Fruit fly (Drosophila melanogaster) whole organism, embryonic: Measurements from ENCODE around the gene CG45002.

Source experiments
- CG11504 ChIP-seq: fragments of 200-800 bp; sonication (Bioruptor generic); optimal IDR thresholded peaks from 3 replicates; lab custom pipeline; 2019; ENCODE audit warnings: missing biosample characterization, mild to moderate bottlenecking, missing genetic modification characterization, moderate library complexity
- CG14667 ChIP-seq: fragments of 200-800 bp; sonication (Bioruptor generic); IDR thresholded peaks from 2 replicates; pipeline ENCODE4 v1.3.6; 2022; ENCODE audit warnings: missing biosample characterization, missing genetic modification characterization
- CG14710 ChIP-seq: fragments of 200-800 bp; sonication (Bioruptor generic); optimal IDR thresholded peaks from 3 replicates; lab custom pipeline; 2019; ENCODE audit warnings: missing biosample characterization, mild to moderate bottlenecking, missing genetic modification characterization, moderate library complexity
- CG14860 ChIP-seq: fragments of 200-800 bp; sonication (Bioruptor generic); IDR thresholded peaks from 3 replicates; pipeline ENCODE4 v1.3.6; 2022; ENCODE audit warnings: missing biosample characterization, missing genetic modification characterization; ENCODE audit not compliant: partially characterized antibody
- CG16815 ChIP-seq: fragments of 200-800 bp; sonication (Bioruptor generic); optimal IDR thresholded peaks from 3 replicates; lab custom pipeline; 2017; ENCODE audit warnings: missing biosample characterization, mild to moderate bottlenecking, missing genetic modification characterization
- CG16863 ChIP-seq: fragments of 200-800 bp; sonication (Bioruptor generic); optimal IDR thresholded peaks from 3 replicates; lab custom pipeline; 2016; ENCODE audit warnings: missing biosample characterization, missing genetic modification characterization
- CG17328 ChIP-seq: fragments of 200-800 bp; sonication (Bioruptor generic); IDR thresholded peaks from 2 replicates; pipeline ENCODE4 v1.3.6; 2022; ENCODE audit warnings: missing biosample characterization, missing genetic modification characterization
- CG17361 ChIP-seq: fragments of 200-800 bp; sonication (Bioruptor generic); IDR thresholded peaks from 3 replicates; pipeline ENCODE4 v1.3.6; 2022; ENCODE audit warnings: missing biosample characterization, missing genetic modification characterization
- CG18262 ChIP-seq: fragments of 200-800 bp; optimal IDR thresholded peaks from 3 replicates; lab custom pipeline; 2019; ENCODE audit warnings: missing biosample characterization, mild to moderate bottlenecking, missing genetic modification characterization, moderate library complexity
- CG18619 ChIP-seq: fragments of 200-800 bp; sonication (Bioruptor generic); optimal IDR thresholded peaks from 3 replicates; lab custom pipeline; 2017; ENCODE audit warnings: missing biosample characterization, mild to moderate bottlenecking, missing genetic modification characterization
- CG2199 ChIP-seq: fragments of 200-800 bp; sonication (Bioruptor generic); IDR thresholded peaks from 3 replicates; pipeline ENCODE4 v1.3.6; 2022; ENCODE audit warnings: missing biosample characterization, missing genetic modification characterization
- CG2889 ChIP-seq: fragments of 200-800 bp; sonication (Bioruptor generic); IDR thresholded peaks from 3 replicates; pipeline ENCODE4 v1.3.6; 2022; ENCODE audit warnings: missing biosample characterization, missing genetic modification characterization
- CG30403 ChIP-seq: fragments of 200-800 bp; sonication (Bioruptor generic); optimal IDR thresholded peaks from 3 replicates; lab custom pipeline; 2016; ENCODE audit warnings: missing biosample characterization, missing genetic modification characterization
- CG4360 ChIP-seq: fragments of 200-800 bp; sonication (Bioruptor generic); IDR thresholded peaks from 2 replicates; pipeline ENCODE4 v1.3.6; 2022; ENCODE audit warnings: missing biosample characterization, missing genetic modification characterization
- CG4424 ChIP-seq: fragments of 200-800 bp; sonication (Bioruptor generic); optimal IDR thresholded peaks from 3 replicates; lab custom pipeline; 2016; ENCODE audit warnings: missing biosample characterization, missing genetic modification characterization
- CG4617 ChIP-seq: fragments of 200-800 bp; sonication (Bioruptor generic); optimal IDR thresholded peaks from 3 replicates; lab custom pipeline; 2016; ENCODE audit warnings: missing biosample characterization, missing genetic modification characterization, borderline replicate concordance
- CG4820 ChIP-seq: fragments of 200-800 bp; sonication (Bioruptor generic); optimal IDR thresholded peaks from 3 replicates; lab custom pipeline; 2016; ENCODE audit warnings: missing biosample characterization, missing genetic modification characterization
- CG6272 ChIP-seq: fragments of 200-800 bp; sonication (Bioruptor generic); IDR thresholded peaks from 2 replicates; pipeline ENCODE4 v1.3.6; 2022; ENCODE audit warnings: missing biosample characterization, missing genetic modification characterization
- CG6791 ChIP-seq: fragments of 200-800 bp; sonication (Bioruptor generic); IDR thresholded peaks from 3 replicates; pipeline ENCODE4 v1.3.6; 2022; ENCODE audit warnings: missing biosample characterization, missing genetic modification characterization; ENCODE audit not compliant: partially characterized antibody
- CG7556 ChIP-seq: fragments of 200-800 bp; sonication (Bioruptor generic); optimal IDR thresholded peaks from 2 replicates; lab custom pipeline; 2017; ENCODE audit warnings: missing biosample characterization, mild to moderate bottlenecking, missing genetic modification characterization
- CG7745 ChIP-seq: fragments of 200-800 bp; sonication (Bioruptor generic); optimal IDR thresholded peaks from 2 replicates; lab custom pipeline; 2018; ENCODE audit warnings: missing biosample characterization, mild to moderate bottlenecking, missing genetic modification characterization, moderate library complexity
- CG7839 ChIP-seq: fragments of 200-800 bp; sonication (Bioruptor generic); optimal IDR thresholded peaks from 3 replicates; lab custom pipeline; 2018; ENCODE audit warnings: missing biosample characterization, mild to moderate bottlenecking, missing genetic modification characterization, moderate library complexity
- CG8290 ChIP-seq, 3 experiments: fragments of 200-800 bp; sonication (Bioruptor generic); optimal IDR thresholded peaks; 2 replicates each; lab custom pipeline; 2016 to 2019; ENCODE audit warnings: missing biosample characterization in 3 of 3, missing genetic modification characterization in 3 of 3, mild to moderate bottlenecking in 2 of 3, moderate library complexity in 1 of 3
- Med ChIP-seq: fragments of 200-800 bp; sonication (Bioruptor generic); peaks from one replicate; lab custom pipeline; 2016; ENCODE audit warnings: missing biosample characterization, missing genetic modification characterization, mild to moderate bottlenecking, inconsistent platforms, moderate library complexity
- Mrtf ChIP-seq: fragments of 200-800 bp; sonication (Bioruptor generic); IDR thresholded peaks from 3 replicates; pipeline ENCODE4 v1.3.6; 2022; ENCODE audit warnings: missing biosample characterization, missing genetic modification characterization
- NFAT ChIP-seq: fragments of 200-800 bp; sonication (Bioruptor generic); IDR thresholded peaks from 2 replicates; pipeline ENCODE4 v1.3.6; 2022; ENCODE audit warnings: missing biosample characterization, missing genetic modification characterization
- NK7.1 ChIP-seq: fragments of 200-800 bp; sonication (Bioruptor generic); optimal IDR thresholded peaks from 3 replicates; lab custom pipeline; 2016; ENCODE audit warnings: missing biosample characterization, missing genetic modification characterization
- NfI ChIP-seq: fragments of 200-800 bp; sonication (Bioruptor generic); optimal IDR thresholded peaks from 3 replicates; lab custom pipeline; 2018; ENCODE audit warnings: missing biosample characterization, mild to moderate bottlenecking, missing genetic modification characterization, moderate library complexity
- Sin3A ChIP-seq: fragments of >200 bp; optimal IDR thresholded peaks from 2 replicates; lab custom pipeline; 2018
- Sox100B ChIP-seq: fragments of 200-800 bp; sonication (Bioruptor generic); optimal IDR thresholded peaks from 3 replicates; lab custom pipeline; 2018; ENCODE audit warnings: missing biosample characterization, mild to moderate bottlenecking, missing genetic modification characterization
- Tbp ChIP-seq: fragments of >200 bp; optimal IDR thresholded peaks from 2 replicates; lab custom pipeline; 2018; ENCODE audit warnings: missing biosample characterization, missing genetic modification characterization
- dpn ChIP-seq, 2 experiments: fragments of 200-800 bp; sonication (Bioruptor generic); optimal IDR thresholded peaks; 3 replicates each; lab custom pipeline; 2016; ENCODE audit warnings: missing biosample characterization in 2 of 2, missing genetic modification characterization in 2 of 2
- eve ChIP-seq, 2 experiments: fragments of >200 bp; optimal IDR thresholded peaks; 2 replicates each; lab custom pipeline; 2017; ENCODE audit warnings: missing biosample characterization in 2 of 2, missing genetic modification characterization in 2 of 2
- gcm ChIP-seq: fragments of 200-800 bp; sonication (Bioruptor generic); optimal IDR thresholded peaks from 2 replicates; lab custom pipeline; 2019; ENCODE audit warnings: missing biosample characterization, mild to moderate bottlenecking, missing genetic modification characterization, moderate library complexity
- gem ChIP-seq: fragments of 200-800 bp; sonication (Bioruptor generic); optimal IDR thresholded peaks from 2 replicates; lab custom pipeline; 2019; ENCODE audit warnings: missing biosample characterization, mild to moderate bottlenecking, missing genetic modification characterization, moderate library complexity
- lola ChIP-seq, 3 experiments: fragments of >200 bp in 2 of 3; fragments of 200-800 bp in 1 of 3; sonication (Bioruptor generic) in 1 of 3; optimal IDR thresholded peaks; 2 replicates each; lab custom pipeline; 2017 to 2019; ENCODE audit warnings: missing biosample characterization in 3 of 3, missing genetic modification characterization in 3 of 3, mild to moderate bottlenecking in 1 of 3, moderate library complexity in 1 of 3
- phol ChIP-seq: fragments of 200-800 bp; sonication (Bioruptor generic); optimal IDR thresholded peaks from 3 replicates; lab custom pipeline; 2018; ENCODE audit warnings: missing biosample characterization, mild to moderate bottlenecking, missing genetic modification characterization, moderate library complexity
- row ChIP-seq: fragments of 200-800 bp; sonication (Bioruptor generic); IDR thresholded peaks from 3 replicates; pipeline ENCODE4 v1.3.6; 2022; ENCODE audit warnings: missing biosample characterization, missing genetic modification characterization
- sc ChIP-seq, 3 experiments: fragments of >200 bp in 2 of 3; fragments of 200-800 bp in 1 of 3; sonication (Bioruptor generic) in 1 of 3; optimal IDR thresholded peaks; 2 replicates in 2 of 3; 3 replicates in 1 of 3; lab custom pipeline; 2017; ENCODE audit warnings: mild to moderate bottlenecking in 1 of 3, missing biosample characterization in 1 of 3, missing genetic modification characterization in 1 of 3, missing genetic modification reagents in 1 of 3
- sens ChIP-seq: fragments of 200-800 bp; sonication (Bioruptor generic); peaks from one replicate; lab custom pipeline; 2016; ENCODE audit warnings: missing biosample characterization, missing genetic modification characterization
- sisA ChIP-seq: fragments of 200-800 bp; sonication (Bioruptor generic); IDR thresholded peaks from 2 replicates; pipeline ENCODE4 v1.3.6; 2022; ENCODE audit warnings: missing biosample characterization, missing genetic modification characterization
- slbo ChIP-seq: fragments of 200-800 bp; sonication (Bioruptor generic); IDR thresholded peaks from 2 replicates; pipeline ENCODE4 v1.3.6; 2022; ENCODE audit warnings: missing biosample characterization, missing genetic modification characterization
- tio ChIP-seq: fragments of 200-800 bp; sonication (Bioruptor generic); optimal IDR thresholded peaks from 2 replicates; lab custom pipeline; 2017; ENCODE audit warnings: missing biosample characterization, missing genetic modification characterization, inconsistent platforms
- ttk ChIP-seq: fragments of 200-800 bp; sonication (Bioruptor generic); IDR thresholded peaks from 2 replicates; pipeline ENCODE4 v2.1.2; 2022; ENCODE audit warnings: missing biosample characterization, missing genetic modification characterization
- tx ChIP-seq: fragments of 200-800 bp; sonication (Bioruptor generic); optimal IDR thresholded peaks from 2 replicates; lab custom pipeline; 2016; ENCODE audit warnings: missing biosample characterization, missing genetic modification characterization

The CG45002 gene

DNA sequence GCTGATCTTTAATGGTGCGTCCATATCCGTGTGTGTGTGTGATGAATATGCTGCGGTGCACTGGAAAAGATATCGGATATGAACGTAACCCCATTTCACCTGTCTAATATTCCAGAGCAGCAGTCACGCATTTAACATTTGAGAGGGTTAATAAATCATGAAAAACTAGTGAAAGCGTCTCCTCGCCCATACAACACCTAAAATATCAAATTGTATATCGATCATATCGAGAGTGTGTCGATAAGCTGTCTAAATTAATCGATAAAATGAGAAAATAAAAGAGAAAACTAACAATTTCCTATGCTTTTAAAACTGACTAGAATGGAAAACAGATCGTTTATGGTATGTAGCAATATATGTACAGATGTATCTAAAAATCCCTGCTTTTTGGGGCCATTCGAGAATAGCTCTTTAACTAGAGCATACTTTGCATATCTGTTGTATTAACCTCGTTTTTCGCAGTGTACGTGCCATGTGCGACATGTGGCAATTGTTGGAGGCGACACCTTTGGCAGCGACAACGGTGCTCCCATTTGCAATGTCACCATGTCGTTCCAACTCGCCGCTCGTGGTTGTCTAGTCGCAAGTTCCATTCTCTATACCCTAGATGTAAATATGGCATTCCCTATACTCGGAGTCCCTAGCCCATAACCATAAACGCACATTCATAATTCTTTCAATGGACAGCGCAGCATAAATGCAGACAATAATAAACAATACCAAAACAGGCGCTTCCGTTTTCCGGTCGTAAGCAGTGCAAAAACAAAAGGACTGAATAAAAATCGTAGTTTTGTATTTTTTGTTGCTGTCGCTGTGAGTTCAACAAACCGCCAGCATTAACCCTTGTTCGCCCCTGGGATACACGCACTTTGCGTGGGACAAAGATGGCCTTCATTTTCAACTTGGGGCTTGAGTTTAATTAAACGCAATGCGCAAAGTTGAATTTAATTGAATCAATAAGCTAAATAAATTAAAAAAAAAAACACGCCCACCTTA is 45.7 kb upstream of the CG45002 start (continued):
- no peak for TF ChIP-seq sc (optimal IDR thresholded peaks at IDR 0.05; lab: Kevin White, UChicago)
- peak; percentile 30 for TF ChIP-seq sc (GFP tag; optimal IDR thresholded peaks at IDR 0.05; lab: Kevin White, UChicago)
- peak; percentile 32 for TF ChIP-seq CG4424 (GFP tag; lab: Kevin White, UChicago)
- peak; percentile 45; the same call in 1 of the 3 replicates for TF ChIP-seq CG17361 (GFP tag; lab: Robert Waterston, UW)
- TF ChIP-seq CG4820 (GFP tag; lab: Kevin White, UChicago): peak; percentile 23
- TF ChIP-seq CG2199: 0 out of 3 replicates have a peak, but pooled peaks have one; percentile 42
- TF ChIP-seq tio (GFP tag; lab: Kevin White, UChicago): peak; percentile 16
- TF ChIP-seq CG7556: peak; percentile 13
- no peak for TF ChIP-seq CG14710 (tag; lab: Kevin White, UChicago)
- no peak for TF ChIP-seq slbo (GFP tag; lab: Robert Waterston, UW)
- peak; percentile 22 for TF ChIP-seq CG7839 (tag; lab: Kevin White, UChicago)
- TF ChIP-seq ttk (GFP tag; lab: Robert Waterston, UW): no peak
- TF ChIP-seq CG16863: peak; percentile 3
- peak; percentile 36 for TF ChIP-seq Med (GFP tag; lab: Kevin White, UChicago)
- TF ChIP-seq phol (tag; lab: Kevin White, UChicago): peak; percentile 49
- no peak for TF ChIP-seq dpn (GFP tag; optimal IDR thresholded peaks at IDR 0.05; lab: Kevin White, UChicago)
- 0 out of 3 replicates have a peak, but pooled peaks have one; percentile 12 for TF ChIP-seq row (GFP tag; lab: Robert Waterston, UW)
- TF ChIP-seq lola (GFP tag; optimal IDR thresholded peaks at IDR 0.05; lab: Kevin White, UChicago): peak in 1 of 3 experiments; percentile 13
- peak; percentile 11 for TF ChIP-seq Sox100B (GFP tag; lab: Kevin White, UChicago)

dm6 chrX:17111274-17111673 is 44.7 kb upstream of the CG45002 start:
- TF ChIP-seq CG14860 (GFP tag; lab: Robert Waterston, UW) (no peak), Tbp (no peak), CG4424 (GFP tag; lab: Kevin White, UChicago) (peak; percentile 20), CG6791 (GFP tag; lab: Robert Waterston, UW) (no peak), row (GFP tag; lab: Robert Waterston, UW) (peak; percentile 29; the same call in 1 of the 3 replicates), CG16815 (GFP tag; lab: Kevin White, UChicago) (no peak), NK7.1 (GFP tag; lab: Kevin White, UChicago) (no peak), CG7839 (tag; lab: Kevin White, UChicago) (peak; percentile 3), CG14667 (GFP tag; lab: Robert Waterston, UW) (no peak), CG18262 (tag; lab: Kevin White, UChicago) (peak; percentile 36), CG4617 (GFP tag; lab: Kevin White, UChicago) (no peak), sc (optimal IDR thresholded peaks at IDR 0.05; lab: Kevin White, UChicago) (no peak), sc (GFP tag; optimal IDR thresholded peaks at IDR 0.05; lab: Kevin White, UChicago) (no peak), gcm (GFP tag; lab: Kevin White, UChicago) (peak; percentile 21), eve (GFP tag; optimal IDR thresholded peaks at IDR 0.05; lab: Kevin White, UChicago) (peak in 1 of 2 experiments; percentile 4), sens (peak; percentile 84), CG30403 (GFP tag; lab: Kevin White, UChicago) (peak; percentile 8), CG18619 (no peak), CG17328 (0 out of 2 replicates have a peak, but pooled peaks have one; percentile 28), dpn (GFP tag; optimal IDR thresholded peaks at IDR 0.05; lab: Kevin White, UChicago) (no peak), Med (GFP tag; lab: Kevin White, UChicago) (peak; percentile 51), CG8290 (GFP tag; optimal IDR thresholded peaks at IDR 0.05; lab: Kevin White, UChicago) (no peak), CG8290 (tag; optimal IDR thresholded peaks at IDR 0.05; lab: Kevin White, UChicago) (no peak), CG7745 (tag; lab: Kevin White, UChicago) (no peak), NFAT (no peak), Mrtf (GFP tag; lab: Robert Waterston, UW) (no peak), gem (peak; percentile 44), CG11504 (tag; lab: Kevin White, UChicago) (peak; percentile 7), CG2889 (GFP tag; lab: Robert Waterston, UW) (no peak), NfI (GFP tag; lab: Kevin White, UChicago) (no peak), CG4360 (GFP tag; lab: Robert Waterston, UW) (no peak), Sin3A (lab: Kevin White, UChicago) (no peak), CG6272 (GFP tag; lab: Robert Waterston, UW) (no peak), sisA (GFP tag; lab: Robert Waterston, UW) (no peak), tx (GFP tag; lab: Kevin White, UChicago) (no peak)
